Fruit fly (Drosophila melanogaster) whole organism, embryonic: Measurements from ENCODE around the gene Pi4KIIalpha.

ENCODE experiments used
- Atf6 ChIP-seq: fragments of 200-800 bp; sonication (Bioruptor generic); IDR thresholded peaks from 2 replicates; pipeline ENCODE4 v1.3.6; 2022; ENCODE audit warnings: missing biosample characterization, missing genetic modification characterization
- Bdp1 ChIP-seq: fragments of 200-800 bp; sonication (Bioruptor generic); optimal IDR thresholded peaks from 3 replicates; lab custom pipeline; 2016; ENCODE audit warnings: missing biosample characterization, missing genetic modification characterization
- C15 ChIP-seq: fragments of 200-800 bp; sonication (Bioruptor generic); IDR thresholded peaks from 3 replicates; pipeline ENCODE4 v1.3.6; 2022; ENCODE audit warnings: missing biosample characterization, missing genetic modification characterization
- CG10565 ChIP-seq: fragments of 200-800 bp; sonication (Bioruptor generic); optimal IDR thresholded peaks from 3 replicates; lab custom pipeline; 2016; ENCODE audit warnings: missing biosample characterization, mild to moderate bottlenecking, missing genetic modification characterization
- CG11504 ChIP-seq: fragments of 200-800 bp; sonication (Bioruptor generic); optimal IDR thresholded peaks from 3 replicates; lab custom pipeline; 2019; ENCODE audit warnings: missing biosample characterization, mild to moderate bottlenecking, missing genetic modification characterization, moderate library complexity
- CG14667 ChIP-seq: fragments of 200-800 bp; sonication (Bioruptor generic); IDR thresholded peaks from 2 replicates; pipeline ENCODE4 v1.3.6; 2022; ENCODE audit warnings: missing biosample characterization, missing genetic modification characterization
- CG15011 ChIP-seq: fragments of 200-800 bp; sonication (Bioruptor generic); optimal IDR thresholded peaks from 3 replicates; lab custom pipeline; 2018; ENCODE audit warnings: missing biosample characterization, mild to moderate bottlenecking, missing genetic modification characterization
- CG1529 ChIP-seq: fragments of 200-800 bp; sonication (Bioruptor generic); optimal IDR thresholded peaks from 3 replicates; lab custom pipeline; 2018; ENCODE audit warnings: missing biosample characterization, missing genetic modification characterization
- CG15514 ChIP-seq: fragments of 200-800 bp; sonication (Bioruptor generic); optimal IDR thresholded peaks from 3 replicates; lab custom pipeline; 2017; ENCODE audit warnings: missing biosample characterization, missing genetic modification characterization, mild to moderate bottlenecking, moderate library complexity, missing genetic modification reagents
- CG1602 ChIP-seq: fragments of 200-800 bp; sonication (Bioruptor generic); optimal IDR thresholded peaks from 3 replicates; lab custom pipeline; 2016; ENCODE audit warnings: missing biosample characterization, missing genetic modification characterization
- CG17186 ChIP-seq: fragments of 200-800 bp; sonication (Bioruptor generic); optimal IDR thresholded peaks from 3 replicates; lab custom pipeline; 2017; ENCODE audit warnings: missing biosample characterization, missing genetic modification reagents, missing genetic modification characterization
- CG17359 ChIP-seq: fragments of 200-800 bp; sonication (Bioruptor generic); optimal IDR thresholded peaks from 3 replicates; lab custom pipeline; 2018; ENCODE audit warnings: missing biosample characterization, mild to moderate bottlenecking, missing genetic modification characterization, moderate library complexity
- CG17361 ChIP-seq: fragments of 200-800 bp; sonication (Bioruptor generic); IDR thresholded peaks from 3 replicates; pipeline ENCODE4 v1.3.6; 2022; ENCODE audit warnings: missing biosample characterization, missing genetic modification characterization
- CG17385 ChIP-seq: fragments of 200-800 bp; sonication (Bioruptor generic); optimal IDR thresholded peaks from 3 replicates; lab custom pipeline; 2018; ENCODE audit warnings: missing biosample characterization, mild to moderate bottlenecking, missing genetic modification characterization
- CG17829 ChIP-seq: fragments of 200-800 bp; optimal IDR thresholded peaks from 2 replicates; lab custom pipeline; 2019; ENCODE audit warnings: missing biosample characterization, mild to moderate bottlenecking, missing genetic modification characterization, moderate library complexity
- CG18764 ChIP-seq: fragments of 200-800 bp; sonication (Bioruptor generic); optimal IDR thresholded peaks from 3 replicates; lab custom pipeline; 2016; ENCODE audit warnings: missing biosample characterization, missing genetic modification characterization
- CG2199 ChIP-seq: fragments of 200-800 bp; sonication (Bioruptor generic); IDR thresholded peaks from 3 replicates; pipeline ENCODE4 v1.3.6; 2022; ENCODE audit warnings: missing biosample characterization, missing genetic modification characterization
- CG2875 ChIP-seq: fragments of 200-800 bp; sonication (Bioruptor generic); optimal IDR thresholded peaks from 2 replicates; lab custom pipeline; 2017; ENCODE audit warnings: missing biosample characterization, mild to moderate bottlenecking, missing genetic modification characterization, missing genetic modification reagents
- CG31388 ChIP-seq: fragments of 200-800 bp; sonication (Bioruptor generic); optimal IDR thresholded peaks from 2 replicates; lab custom pipeline; 2016; ENCODE audit warnings: missing biosample characterization, missing genetic modification characterization
- CG32532 ChIP-seq: fragments of 200-800 bp; sonication (Bioruptor generic); IDR thresholded peaks from 2 replicates; pipeline ENCODE4 v1.3.6; 2022; ENCODE audit warnings: missing biosample characterization, missing genetic modification characterization
- CG34422 ChIP-seq: fragments of 200-800 bp; sonication (Bioruptor generic); IDR thresholded peaks from 3 replicates; pipeline ENCODE4 v1.3.6; 2022; ENCODE audit warnings: missing biosample characterization, missing genetic modification characterization
- CG4404 ChIP-seq: fragments of 200-800 bp; sonication (Bioruptor generic); IDR thresholded peaks from 2 replicates; pipeline ENCODE4 v1.3.6; 2022; ENCODE audit warnings: missing biosample characterization, missing genetic modification characterization
- CG6254 ChIP-seq: fragments of 200-800 bp; sonication (Bioruptor generic); optimal IDR thresholded peaks from 3 replicates; lab custom pipeline; 2017; ENCODE audit warnings: mild to moderate bottlenecking, missing biosample characterization, missing genetic modification reagents, missing genetic modification characterization
- CG7963 ChIP-seq: fragments of 200-800 bp; sonication (Bioruptor generic); IDR thresholded peaks from 3 replicates; pipeline ENCODE4 v1.3.6; 2022; ENCODE audit warnings: missing biosample characterization, missing genetic modification characterization; ENCODE audit not compliant: partially characterized antibody
- CG9932 ChIP-seq: fragments of 200-800 bp; sonication (Bioruptor generic); IDR thresholded peaks from 2 replicates; pipeline ENCODE4 v1.3.6; 2022; ENCODE audit warnings: missing biosample characterization, missing genetic modification characterization
- HLH4C ChIP-seq: fragments of 200-800 bp; sonication (Bioruptor generic); IDR thresholded peaks from 3 replicates; pipeline ENCODE4 v1.3.6; 2022; ENCODE audit warnings: missing biosample characterization, missing genetic modification characterization; ENCODE audit not compliant: partially characterized antibody
- HLHmδ ChIP-seq: fragments of 200-800 bp; sonication (Bioruptor generic); optimal IDR thresholded peaks from 2 replicates; lab custom pipeline; 2018; ENCODE audit warnings: missing biosample characterization, mild to moderate bottlenecking, missing genetic modification characterization, moderate library complexity
- Hr39 ChIP-seq: fragments of >200 bp; optimal IDR thresholded peaks from 2 replicates; lab custom pipeline; 2017
- MESR4 ChIP-seq: fragments of 200-800 bp; sonication (Bioruptor generic); optimal IDR thresholded peaks from 2 replicates; lab custom pipeline; 2018; ENCODE audit warnings: missing biosample characterization, mild to moderate bottlenecking, missing genetic modification characterization, moderate library complexity
- Max ChIP-seq: fragments of 200-800 bp; sonication (Bioruptor generic); optimal IDR thresholded peaks from 2 replicates; lab custom pipeline; 2016; ENCODE audit warnings: missing biosample characterization, mild to moderate bottlenecking, missing genetic modification characterization
- PHDP ChIP-seq: fragments of 200-800 bp; sonication (Bioruptor generic); optimal IDR thresholded peaks from 3 replicates; lab custom pipeline; 2018; ENCODE audit warnings: missing biosample characterization, mild to moderate bottlenecking, missing genetic modification characterization, moderate library complexity
- Sox100B ChIP-seq: fragments of 200-800 bp; sonication (Bioruptor generic); optimal IDR thresholded peaks from 3 replicates; lab custom pipeline; 2018; ENCODE audit warnings: missing biosample characterization, mild to moderate bottlenecking, missing genetic modification characterization
- Sox102F ChIP-seq: fragments of 200-800 bp; sonication (Bioruptor generic); optimal IDR thresholded peaks from 2 replicates; lab custom pipeline; 2018; ENCODE audit warnings: missing biosample characterization, mild to moderate bottlenecking, missing genetic modification characterization, moderate library complexity
- Sry-δ ChIP-seq: fragments of 200-800 bp; sonication (Bioruptor generic); optimal IDR thresholded peaks from 2 replicates; lab custom pipeline; 2016; ENCODE audit warnings: missing biosample characterization, missing genetic modification characterization
- cato ChIP-seq: fragments of 200-800 bp; sonication (Bioruptor generic); optimal IDR thresholded peaks from 2 replicates; lab custom pipeline; 2016; ENCODE audit warnings: missing biosample characterization, missing genetic modification characterization, borderline replicate concordance
- chif ChIP-seq, 2 experiments: fragments of 200-800 bp; sonication (Bioruptor generic); optimal IDR thresholded peaks; 3 replicates each; lab custom pipeline; 2016; ENCODE audit warnings: missing biosample characterization in 2 of 2, missing genetic modification characterization in 2 of 2
- chm ChIP-seq: fragments of 200-800 bp; sonication (Bioruptor generic); IDR thresholded peaks from 2 replicates; pipeline ENCODE4 v1.3.6; 2022; ENCODE audit warnings: missing biosample characterization, missing genetic modification characterization
- eve ChIP-seq, 2 experiments: fragments of >200 bp; optimal IDR thresholded peaks; 2 replicates each; lab custom pipeline; 2017; ENCODE audit warnings: missing biosample characterization in 2 of 2, missing genetic modification characterization in 2 of 2
- fd3F ChIP-seq: fragments of 200-800 bp; sonication (Bioruptor generic); optimal IDR thresholded peaks from 2 replicates; lab custom pipeline; 2018; ENCODE audit warnings: missing biosample characterization, mild to moderate bottlenecking, missing genetic modification characterization, moderate library complexity
- gce ChIP-seq: fragments of 200-800 bp; sonication (Bioruptor generic); IDR thresholded peaks from 3 replicates; pipeline ENCODE4 v1.3.6; 2022; ENCODE audit warnings: missing biosample characterization, missing genetic modification characterization
- hkb ChIP-seq, 2 experiments: fragments of 200-800 bp in 1 of 2; fragments of >200 bp in 1 of 2; sonication (Bioruptor generic) in 1 of 2; IDR thresholded peaks in 1 of 2; optimal IDR thresholded peaks in 1 of 2; 2 replicates each; pipeline versions ENCODE4 v1.3.6 to Lab custom; 2017 to 2022; ENCODE audit warnings: missing biosample characterization in 1 of 2, missing genetic modification characterization in 1 of 2
- knrl ChIP-seq: fragments of 200-800 bp; sonication (Bioruptor generic); IDR thresholded peaks from 3 replicates; pipeline ENCODE4 v1.3.6; 2022; ENCODE audit warnings: missing biosample characterization, missing genetic modification characterization; ENCODE audit not compliant: partially characterized antibody
- lmd ChIP-seq: fragments of 200-800 bp; sonication (Bioruptor generic); IDR thresholded peaks from 2 replicates; pipeline ENCODE4 v1.3.6; 2022; ENCODE audit warnings: missing biosample characterization, missing genetic modification characterization
- pfk ChIP-seq: fragments of 200-800 bp; sonication (Bioruptor generic); optimal IDR thresholded peaks from 2 replicates; lab custom pipeline; 2018; ENCODE audit warnings: missing biosample characterization, mild to moderate bottlenecking, missing genetic modification characterization, moderate library complexity
- pum ChIP-seq: fragments of 200-800 bp; sonication (Bioruptor generic); optimal IDR thresholded peaks from 2 replicates; lab custom pipeline; 2016; ENCODE audit warnings: missing biosample characterization, missing genetic modification characterization
- row ChIP-seq: fragments of 200-800 bp; sonication (Bioruptor generic); IDR thresholded peaks from 3 replicates; pipeline ENCODE4 v1.3.6; 2022; ENCODE audit warnings: missing biosample characterization, missing genetic modification characterization
- run ChIP-seq: fragments of 200-800 bp; sonication (Bioruptor generic); optimal IDR thresholded peaks from 3 replicates; lab custom pipeline; 2018; ENCODE audit warnings: missing biosample characterization, mild to moderate bottlenecking, missing genetic modification characterization
- sim ChIP-seq: fragments of 200-800 bp; sonication (Bioruptor generic); IDR thresholded peaks from 2 replicates; pipeline ENCODE4 v1.3.6; 2022; ENCODE audit warnings: missing biosample characterization, missing genetic modification characterization
- sna ChIP-seq: fragments of 200-800 bp; sonication (Bioruptor generic); IDR thresholded peaks from 2 replicates; pipeline ENCODE4 v1.3.6; 2022; ENCODE audit warnings: missing biosample characterization, missing genetic modification characterization; ENCODE audit not compliant: partially characterized antibody
- sr ChIP-seq: fragments of 200-800 bp; sonication (Bioruptor generic); IDR thresholded peaks from 3 replicates; pipeline ENCODE4 v1.3.6; 2022; ENCODE audit warnings: missing biosample characterization, missing genetic modification characterization
- stc ChIP-seq: fragments of 200-800 bp; sonication (Bioruptor generic); IDR thresholded peaks from 2 replicates; pipeline ENCODE4 v1.3.6; 2022; ENCODE audit warnings: missing biosample characterization, missing genetic modification characterization
- trem ChIP-seq: fragments of 200-800 bp; optimal IDR thresholded peaks from 3 replicates; lab custom pipeline; 2019; ENCODE audit warnings: missing biosample characterization, mild to moderate bottlenecking, missing genetic modification characterization, moderate library complexity

The Pi4KIIalpha gene

DNA sequence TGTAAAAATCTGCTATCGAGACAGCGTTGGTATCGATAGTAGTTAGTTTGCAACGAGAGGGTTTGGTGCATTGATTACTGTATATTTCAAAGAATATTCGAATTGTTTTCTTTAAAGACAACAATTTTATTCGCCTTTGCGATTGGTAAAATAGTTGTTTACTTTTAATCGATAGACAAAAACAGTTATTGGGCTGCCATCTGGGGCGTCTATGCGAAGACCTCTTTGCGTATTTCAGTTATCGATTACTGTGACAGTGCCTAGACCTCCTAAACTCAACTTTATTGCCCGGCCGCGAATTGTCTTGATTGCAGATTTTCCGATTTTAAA, 49.6 kb upstream of the Pi4KIIalpha start, which contains the start of gene Atu (continued):
- peak; percentile 69 for TF ChIP-seq CG9932 (GFP tag; lab: Robert Waterston, UW)
- TF ChIP-seq CG2199 (GFP tag; lab: Robert Waterston, UW), result no peak
- TF ChIP-seq C15 (GFP tag; lab: Robert Waterston, UW), result no peak
- TF ChIP-seq CG32532 (GFP tag; lab: Robert Waterston, UW), result no peak
- TF ChIP-seq eve (GFP tag; optimal IDR thresholded peaks at IDR 0.05; lab: Kevin White, UChicago), result no peak
- peak; percentile 12 for TF ChIP-seq cato
- peak; percentile 94 for TF ChIP-seq trem (tag; lab: Kevin White, UChicago)
- no peak for TF ChIP-seq CG31388 (GFP tag; lab: Kevin White, UChicago)
- TF ChIP-seq CG17361 (GFP tag; lab: Robert Waterston, UW), result peak; percentile 58; the same call in 2 of the 3 replicates
- no peak for TF ChIP-seq CG11504 (tag; lab: Kevin White, UChicago)
- peak; percentile 93 for TF ChIP-seq sna
- peak; percentile 93 for TF ChIP-seq HLH4C (GFP tag; lab: Robert Waterston, UW)
- no peak for TF ChIP-seq CG4404 (GFP tag; lab: Robert Waterston, UW)
- no peak for TF ChIP-seq CG14667 (GFP tag; lab: Robert Waterston, UW)
- TF ChIP-seq CG17186 (GFP tag; lab: Kevin White, UChicago), result peak; percentile 57
- peak; percentile 73 for TF ChIP-seq hkb (optimal IDR thresholded peaks at IDR 0.05; lab: Kevin White, UChicago)
- TF ChIP-seq hkb (GFP tag; IDR thresholded peaks at IDR 0.05; lab: Robert Waterston, UW), result no peak
- TF ChIP-seq Bdp1, result no peak
- TF ChIP-seq CG34422 (GFP tag; lab: Robert Waterston, UW), result peak; percentile 39; the same call in 1 of the 3 replicates
- TF ChIP-seq MESR4 (GFP tag; lab: Kevin White, UChicago), result peak; percentile 24
- TF ChIP-seq CG15514 (GFP tag; lab: Kevin White, UChicago), result peak; percentile 71
- no peak for TF ChIP-seq HLHmδ (GFP tag; lab: Kevin White, UChicago)
- no peak for TF ChIP-seq gce (GFP tag; lab: Robert Waterston, UW)
- TF ChIP-seq run (tag; lab: Kevin White, UChicago), result no peak
- no peak for TF ChIP-seq CG1529 (GFP tag; lab: Kevin White, UChicago)
- no peak for TF ChIP-seq chm (GFP tag; lab: Robert Waterston, UW)
- peak; percentile 84 for TF ChIP-seq CG7963
- no peak for TF ChIP-seq pfk (GFP tag; lab: Kevin White, UChicago)
- TF ChIP-seq knrl (GFP tag; lab: Robert Waterston, UW), result peak; percentile 94
- TF ChIP-seq sr (GFP tag; lab: Robert Waterston, UW), result no peak
- no peak for TF ChIP-seq fd3F (GFP tag; lab: Kevin White, UChicago)
- no peak for TF ChIP-seq CG15011 (GFP tag; lab: Kevin White, UChicago)
- TF ChIP-seq CG10565, result no peak
- TF ChIP-seq Hr39 (lab: Kevin White, UChicago), result no peak
- TF ChIP-seq sim (GFP tag; lab: Robert Waterston, UW), result no peak
- TF ChIP-seq CG1602 (GFP tag; lab: Kevin White, UChicago), result no peak
- TF ChIP-seq chif (GFP tag; optimal IDR thresholded peaks at IDR 0.05; lab: Kevin White, UChicago), result no peak
- peak; percentile 49 for TF ChIP-seq CG17829 (tag; lab: Kevin White, UChicago)
- peak; percentile 62 for TF ChIP-seq row (GFP tag; lab: Robert Waterston, UW)
- TF ChIP-seq Sox100B, result no peak
- TF ChIP-seq lmd (GFP tag; lab: Robert Waterston, UW), result no peak
- TF ChIP-seq CG17359 (tag; lab: Kevin White, UChicago), result peak; percentile 24
- TF ChIP-seq CG6254, result no peak
- no peak for TF ChIP-seq pum (GFP tag; lab: Kevin White, UChicago)
- no peak for TF ChIP-seq Sox102F (GFP tag; lab: Kevin White, UChicago)
- peak; percentile 3 for TF ChIP-seq Max (GFP tag; lab: Kevin White, UChicago)
- no peak for TF ChIP-seq Atf6 (GFP tag; lab: Robert Waterston, UW)
- no peak for TF ChIP-seq stc (GFP tag; lab: Robert Waterston, UW)
- TF ChIP-seq CG2875, result no peak
- TF ChIP-seq Sry-δ, result peak; percentile 96
- TF ChIP-seq CG17385 (GFP tag; lab: Kevin White, UChicago), result no peak
- TF ChIP-seq PHDP (tag; lab: Kevin White, UChicago), result no peak
- peak; percentile 29 for TF ChIP-seq CG18764 (GFP tag; lab: Kevin White, UChicago)
